Worm (Caenorhabditis elegans) whole organism, L2 larva: ENCODE results near the gene srg-29.

Source experiments
- R02D3.7 ChIP-seq: fragments of 150-350 bp; optimal IDR thresholded peaks from 2 replicates; lab custom pipeline; 2014; ENCODE audit warnings: missing biosample characterization, missing genetic modification characterization
- Y55F3AM.14 ChIP-seq: fragments of 200-800 bp; sonication (Bioruptor generic); optimal IDR thresholded peaks from 2 replicates; lab custom pipeline; 2018; ENCODE audit warnings: mild to moderate bottlenecking, missing genetic modification characterization, missing compliant biosample characterization
- crh-2 ChIP-seq: sonication (generic microtip); optimal IDR thresholded peaks from 2 replicates; lab custom pipeline; 2017; ENCODE audit warnings: missing biosample characterization, missing genetic modification characterization
- fos-1 ChIP-seq: fragments of 150-350 bp; optimal IDR thresholded peaks from 2 replicates; lab custom pipeline; 2014; ENCODE audit warnings: missing biosample characterization, missing genetic modification characterization
- lin-11 ChIP-seq: fragments of 150-350 bp; sonication (generic microtip); optimal IDR thresholded peaks from 2 replicates; lab custom pipeline; 2014; ENCODE audit warnings: missing biosample characterization, missing genetic modification characterization, inconsistent platforms, mixed read lengths
- lin-39 ChIP-seq: fragments of 150-350 bp; optimal IDR thresholded peaks from 2 replicates; lab custom pipeline; 2014; ENCODE audit warnings: missing biosample characterization, missing genetic modification reagents, missing genetic modification characterization
- mdl-1 ChIP-seq, 2 experiments: fragments of 150-350 bp in 1 of 2; sonication (generic microtip) in 1 of 2; optimal IDR thresholded peaks; 2 replicates each; lab custom pipeline; 2017; ENCODE audit warnings: missing biosample characterization in 2 of 2, missing genetic modification characterization in 2 of 2
- nhr-11 ChIP-seq: fragments of 150-350 bp; optimal IDR thresholded peaks from 2 replicates; lab custom pipeline; 2014; ENCODE audit warnings: missing biosample characterization, missing genetic modification characterization
- nhr-23 ChIP-seq: fragments of 150-350 bp; optimal IDR thresholded peaks from 2 replicates; lab custom pipeline; 2014; ENCODE audit warnings: missing biosample characterization, missing genetic modification reagents, missing genetic modification characterization
- nhr-6 ChIP-seq: fragments of 150-350 bp; optimal IDR thresholded peaks from 2 replicates; lab custom pipeline; 2014; ENCODE audit warnings: missing biosample characterization, missing genetic modification characterization
- unc-39 ChIP-seq: fragments of 150-350 bp; optimal IDR thresholded peaks from 2 replicates; lab custom pipeline; 2014; ENCODE audit warnings: missing biosample characterization, missing genetic modification characterization
- zag-1 ChIP-seq: fragments of 150-350 bp; optimal IDR thresholded peaks from 2 replicates; lab custom pipeline; 2014; ENCODE audit warnings: missing biosample characterization, missing genetic modification characterization
- ztf-4 ChIP-seq: fragments of 150-350 bp; optimal IDR thresholded peaks from 2 replicates; lab custom pipeline; 2014; ENCODE audit warnings: missing biosample characterization, missing genetic modification characterization

ce11 chrV:5301226-5301625 lies 35.8 kb upstream of the srg-29 start:
- TF ChIP-seq nhr-11 (tag; lab: Kevin White, UChicago) (no peak), Y55F3AM.14 (GFP tag; lab: Kevin White, UChicago) (no peak), ztf-4 (no peak), mdl-1 (tag; optimal IDR thresholded peaks at IDR 0.05; lab: Kevin White, UChicago) (no peak), lin-11 (no peak), lin-39 (tag; lab: Kevin White, UChicago) (no peak), R02D3.7 (tag; lab: Kevin White, UChicago) (no peak), zag-1 (tag; lab: Kevin White, UChicago) (no peak), nhr-6 (tag; lab: Kevin White, UChicago) (no peak), nhr-23 (tag; lab: Kevin White, UChicago) (no peak), unc-39 (tag; lab: Kevin White, UChicago) (no peak), fos-1 (tag; lab: Kevin White, UChicago) (no peak), crh-2 (no peak)
